Fruit fly (Drosophila melanogaster) whole organism, embryonic: ENCODE measurements around the gene zen2.
A peak's percentile ranks its signal among the peaks of the same experiment; 100 is the strongest.

Source experiments
- Abd-B ChIP-seq: fragments of 200-800 bp; sonication (Bioruptor generic); optimal IDR thresholded peaks from 2 replicates; lab custom pipeline; 2018; ENCODE audit warnings: missing biosample characterization, mild to moderate bottlenecking, missing genetic modification characterization, moderate library complexity
- B-H2 ChIP-seq: fragments of 200-800 bp; sonication (Bioruptor generic); optimal IDR thresholded peaks from 2 replicates; lab custom pipeline; 2018; ENCODE audit warnings: missing biosample characterization, mild to moderate bottlenecking, missing genetic modification characterization
- CG10267 ChIP-seq: fragments of 200-800 bp; sonication (Bioruptor generic); optimal IDR thresholded peaks from 2 replicates; lab custom pipeline; 2018; ENCODE audit warnings: missing biosample characterization, mild to moderate bottlenecking, missing genetic modification characterization, moderate library complexity
- CG10654 ChIP-seq: fragments of 200-800 bp; sonication (Bioruptor generic); optimal IDR thresholded peaks from 2 replicates; lab custom pipeline; 2016; ENCODE audit warnings: missing biosample characterization, missing genetic modification characterization
- CG10979 ChIP-seq: fragments of 200-800 bp; sonication (Bioruptor generic); optimal IDR thresholded peaks from 2 replicates; lab custom pipeline; 2018; ENCODE audit warnings: missing biosample characterization, mild to moderate bottlenecking, missing genetic modification characterization, moderate library complexity
- CG11085 ChIP-seq: fragments of 200-800 bp; sonication (Bioruptor generic); IDR thresholded peaks from 2 replicates; pipeline ENCODE4 v1.3.6; 2022; ENCODE audit warnings: missing biosample characterization, missing genetic modification characterization
- CG11398 ChIP-seq: fragments of 200-800 bp; sonication (Bioruptor generic); optimal IDR thresholded peaks from 2 replicates; lab custom pipeline; 2016; ENCODE audit warnings: missing biosample characterization, missing genetic modification characterization
- CG11723 ChIP-seq: fragments of 200-800 bp; sonication (Bioruptor generic); optimal IDR thresholded peaks from 2 replicates; lab custom pipeline; 2017; ENCODE audit warnings: missing biosample characterization, mild to moderate bottlenecking, missing genetic modification characterization
- CG12219 ChIP-seq: fragments of 200-800 bp; sonication (Bioruptor generic); optimal IDR thresholded peaks from 3 replicates; lab custom pipeline; 2018; ENCODE audit warnings: missing biosample characterization, mild to moderate bottlenecking, missing genetic modification characterization
- CG13123 ChIP-seq: fragments of 200-800 bp; sonication (Bioruptor generic); optimal IDR thresholded peaks from 2 replicates; lab custom pipeline; 2016; ENCODE audit warnings: missing biosample characterization, missing genetic modification characterization
- CG13287 ChIP-seq: fragments of 200-800 bp; sonication (Bioruptor generic); IDR thresholded peaks from 2 replicates; pipeline ENCODE4 v1.3.6; 2022; ENCODE audit warnings: missing biosample characterization, missing genetic modification characterization; ENCODE audit not compliant: partially characterized antibody
- CG1603 ChIP-seq: fragments of 200-800 bp; sonication (Bioruptor generic); optimal IDR thresholded peaks from 2 replicates; lab custom pipeline; 2019; ENCODE audit warnings: missing biosample characterization, mild to moderate bottlenecking, missing genetic modification characterization, moderate library complexity
- CG17328 ChIP-seq: fragments of 200-800 bp; sonication (Bioruptor generic); IDR thresholded peaks from 2 replicates; pipeline ENCODE4 v1.3.6; 2022; ENCODE audit warnings: missing biosample characterization, missing genetic modification characterization
- CG17912 ChIP-seq: fragments of 200-800 bp; sonication (Bioruptor generic); optimal IDR thresholded peaks from 2 replicates; lab custom pipeline; 2018; ENCODE audit warnings: missing biosample characterization, mild to moderate bottlenecking, missing genetic modification characterization
- CG30403 ChIP-seq: fragments of 200-800 bp; sonication (Bioruptor generic); optimal IDR thresholded peaks from 3 replicates; lab custom pipeline; 2016; ENCODE audit warnings: missing biosample characterization, missing genetic modification characterization
- CG42726 ChIP-seq: fragments of 200-800 bp; sonication (Bioruptor generic); IDR thresholded peaks from 2 replicates; pipeline ENCODE4 v1.3.6; 2022; ENCODE audit warnings: missing biosample characterization, missing genetic modification characterization; ENCODE audit not compliant: partially characterized antibody
- CG4730 ChIP-seq: fragments of 200-800 bp; sonication (Bioruptor generic); IDR thresholded peaks from 2 replicates; pipeline ENCODE4 v1.3.6; 2022; ENCODE audit warnings: missing biosample characterization, missing genetic modification characterization
- CG6654 ChIP-seq: fragments of 200-800 bp; sonication (Bioruptor generic); optimal IDR thresholded peaks from 2 replicates; lab custom pipeline; 2017; ENCODE audit warnings: missing biosample characterization, mild to moderate bottlenecking, missing genetic modification characterization
- CG6683 ChIP-seq: fragments of 200-800 bp; sonication (Bioruptor generic); optimal IDR thresholded peaks from 2 replicates; lab custom pipeline; 2017; ENCODE audit warnings: missing biosample characterization, mild to moderate bottlenecking, missing genetic modification characterization, missing genetic modification reagents
- CG8388 ChIP-seq: fragments of 200-800 bp; sonication (Bioruptor generic); optimal IDR thresholded peaks from 2 replicates; lab custom pipeline; 2019; ENCODE audit warnings: missing biosample characterization, mild to moderate bottlenecking, missing genetic modification characterization, moderate library complexity
- CG8478 ChIP-seq: fragments of >200 bp; optimal IDR thresholded peaks from 2 replicates; lab custom pipeline; 2018
- CG8765 ChIP-seq: fragments of 200-800 bp; sonication (Bioruptor generic); IDR thresholded peaks from 2 replicates; pipeline ENCODE4 v1.3.6; 2022; ENCODE audit warnings: missing biosample characterization, missing genetic modification characterization
- CG8924 ChIP-seq: fragments of 200-800 bp; optimal IDR thresholded peaks from 3 replicates; lab custom pipeline; 2019; ENCODE audit warnings: missing biosample characterization, mild to moderate bottlenecking, missing genetic modification characterization, moderate library complexity
- CHES-1-like ChIP-seq: fragments of 200-800 bp; sonication (Bioruptor generic); optimal IDR thresholded peaks from 2 replicates; lab custom pipeline; 2016; ENCODE audit warnings: missing biosample characterization, missing genetic modification characterization
- D19B ChIP-seq: fragments of 200-800 bp; sonication (Bioruptor generic); optimal IDR thresholded peaks from 2 replicates; lab custom pipeline; 2017; ENCODE audit warnings: missing biosample characterization, mild to moderate bottlenecking, missing genetic modification characterization
- Doc3 ChIP-seq: fragments of 200-800 bp; sonication (Bioruptor generic); IDR thresholded peaks from 3 replicates; pipeline ENCODE4 v1.3.6; 2022; ENCODE audit warnings: missing biosample characterization, missing genetic modification characterization; ENCODE audit not compliant: partially characterized antibody
- GATAe ChIP-seq: fragments of 200-800 bp; sonication (Bioruptor generic); conservative IDR thresholded peaks from 2 replicates; pipeline ENCODE4 v1.3.6; 2022; ENCODE audit warnings: missing biosample characterization, missing genetic modification characterization
- Gug ChIP-seq: fragments of 200-800 bp; sonication (Bioruptor generic); IDR thresholded peaks from 4 replicates; pipeline ENCODE4 v1.3.6; 2022; ENCODE audit warnings: missing biosample characterization, missing genetic modification characterization
- Hr51 ChIP-seq, 2 experiments: fragments of 200-800 bp; sonication (Bioruptor generic); optimal IDR thresholded peaks; 2 replicates in 1 of 2; 3 replicates in 1 of 2; lab custom pipeline; 2016 to 2018; ENCODE audit warnings: missing biosample characterization in 2 of 2, missing genetic modification characterization in 2 of 2, mild to moderate bottlenecking in 1 of 2, moderate library complexity in 1 of 2
- Hsf ChIP-seq: fragments of 200-800 bp; sonication (Bioruptor generic); optimal IDR thresholded peaks from 3 replicates; lab custom pipeline; 2016; ENCODE audit warnings: missing biosample characterization, missing genetic modification characterization
- Kr ChIP-seq: fragments of 200-800 bp; sonication (Bioruptor generic); optimal IDR thresholded peaks from 2 replicates; lab custom pipeline; 2017; ENCODE audit warnings: missing biosample characterization, mild to moderate bottlenecking, missing genetic modification characterization
- Ssrp ChIP-seq: fragments of 200-800 bp; sonication (Bioruptor generic); optimal IDR thresholded peaks from 2 replicates; lab custom pipeline; 2018; ENCODE audit warnings: missing biosample characterization, mild to moderate bottlenecking, missing genetic modification characterization, moderate library complexity
- Xbp1 ChIP-seq: fragments of 200-800 bp; sonication (Bioruptor generic); optimal IDR thresholded peaks from 3 replicates; lab custom pipeline; 2016; ENCODE audit warnings: missing biosample characterization, mild to moderate bottlenecking, missing genetic modification characterization
- Xrp1 ChIP-seq: fragments of 200-800 bp; sonication (Bioruptor generic); IDR thresholded peaks from 2 replicates; pipeline ENCODE4 v1.3.6; 2022; ENCODE audit warnings: missing biosample characterization, missing genetic modification characterization
- cad ChIP-seq: fragments of >200 bp; optimal IDR thresholded peaks from 2 replicates; lab custom pipeline; 2017; ENCODE audit warnings: missing biosample characterization, missing genetic modification characterization
- cato ChIP-seq: fragments of 200-800 bp; sonication (Bioruptor generic); optimal IDR thresholded peaks from 2 replicates; lab custom pipeline; 2016; ENCODE audit warnings: missing biosample characterization, missing genetic modification characterization, borderline replicate concordance
- chif ChIP-seq, 2 experiments: fragments of 200-800 bp; sonication (Bioruptor generic); optimal IDR thresholded peaks; 3 replicates each; lab custom pipeline; 2016; ENCODE audit warnings: missing biosample characterization in 2 of 2, missing genetic modification characterization in 2 of 2
- dmrt99B ChIP-seq: fragments of 200-800 bp; sonication (Bioruptor generic); optimal IDR thresholded peaks from 2 replicates; lab custom pipeline; 2018; ENCODE audit warnings: missing biosample characterization, mild to moderate bottlenecking, missing genetic modification characterization, moderate library complexity
- dysf ChIP-seq: fragments of 200-800 bp; sonication (Bioruptor generic); IDR thresholded peaks from 3 replicates; pipeline ENCODE4 v1.3.6; 2022; ENCODE audit warnings: missing biosample characterization, missing genetic modification characterization
- ind ChIP-seq: fragments of 200-800 bp; sonication (Bioruptor generic); optimal IDR thresholded peaks from 3 replicates; lab custom pipeline; 2016; ENCODE audit warnings: missing biosample characterization, missing genetic modification characterization
- insv ChIP-seq, 2 experiments: fragments of 200-800 bp; sonication (Bioruptor generic); optimal IDR thresholded peaks; 3 replicates each; lab custom pipeline; 2016 to 2018; ENCODE audit warnings: missing biosample characterization in 2 of 2, missing genetic modification characterization in 2 of 2
- lab ChIP-seq: fragments of 200-800 bp; sonication (Bioruptor generic); optimal IDR thresholded peaks from 3 replicates; lab custom pipeline; 2017; ENCODE audit warnings: missing biosample characterization, missing genetic modification characterization, mild to moderate bottlenecking, moderate library complexity, missing genetic modification reagents
- mam ChIP-seq: fragments of 200-800 bp; sonication (Bioruptor generic); optimal IDR thresholded peaks from 3 replicates; lab custom pipeline; 2016; ENCODE audit warnings: missing biosample characterization, missing genetic modification characterization
- nmo ChIP-seq: fragments of 200-800 bp; sonication (Bioruptor generic); optimal IDR thresholded peaks from 2 replicates; lab custom pipeline; 2018; ENCODE audit warnings: missing biosample characterization, mild to moderate bottlenecking, missing genetic modification characterization, moderate library complexity
- scrt ChIP-seq: fragments of 200-800 bp; sonication (Bioruptor generic); optimal IDR thresholded peaks from 2 replicates; lab custom pipeline; 2018; ENCODE audit warnings: missing biosample characterization, mild to moderate bottlenecking, missing genetic modification characterization, moderate library complexity
- slbo ChIP-seq: fragments of 200-800 bp; sonication (Bioruptor generic); IDR thresholded peaks from 2 replicates; pipeline ENCODE4 v1.3.6; 2022; ENCODE audit warnings: missing biosample characterization, missing genetic modification characterization
- sr ChIP-seq: fragments of 200-800 bp; sonication (Bioruptor generic); IDR thresholded peaks from 3 replicates; pipeline ENCODE4 v1.3.6; 2022; ENCODE audit warnings: missing biosample characterization, missing genetic modification characterization
- trem ChIP-seq: fragments of 200-800 bp; optimal IDR thresholded peaks from 3 replicates; lab custom pipeline; 2019; ENCODE audit warnings: missing biosample characterization, mild to moderate bottlenecking, missing genetic modification characterization, moderate library complexity

The zen2 gene

DNA sequence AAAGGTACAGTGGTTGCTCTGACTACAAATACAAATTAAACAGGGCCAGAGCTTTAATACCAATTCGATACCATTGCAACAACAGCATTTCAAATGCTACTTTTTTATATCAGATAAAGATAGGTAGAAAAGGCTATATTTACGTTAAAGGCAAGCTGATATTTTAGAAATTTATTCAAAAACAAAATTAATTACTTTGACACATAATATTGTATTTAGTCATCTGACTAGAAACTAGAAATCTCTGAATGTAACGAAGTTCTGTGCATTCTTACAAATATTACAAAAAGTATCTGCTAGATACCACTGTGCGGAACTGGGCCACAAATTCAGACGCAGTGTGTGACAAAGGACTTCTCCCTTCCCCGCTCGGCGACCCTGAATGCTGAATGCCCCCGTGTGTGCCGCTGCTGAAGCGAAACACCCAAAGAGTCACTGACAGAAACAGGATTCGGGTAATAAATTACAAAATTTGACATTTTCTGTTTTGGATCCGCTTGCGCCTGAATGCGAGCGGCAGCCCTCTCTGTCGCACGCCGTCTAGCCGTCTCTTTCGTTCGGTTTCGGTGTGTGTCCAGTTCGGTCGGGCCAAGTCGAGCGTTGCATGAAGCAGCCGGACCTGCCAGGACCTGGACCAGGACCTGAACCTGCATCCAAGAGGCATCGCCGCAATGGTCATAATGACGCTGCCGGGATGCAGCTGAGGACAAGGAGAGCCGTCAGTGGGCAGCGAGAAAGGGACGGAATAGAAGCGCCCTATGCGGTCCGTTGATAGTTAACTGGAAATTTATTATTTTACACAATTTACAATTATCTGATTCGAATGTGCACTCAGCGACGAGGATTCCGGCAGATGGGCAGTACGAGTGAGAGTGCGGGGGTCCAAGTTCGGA, 17.1 kb upstream of the zen2 start (continued):
- TF ChIP-seq Hr51 (GFP tag; optimal IDR thresholded peaks at IDR 0.05; lab: Kevin White, UChicago): peak in 1 of 2 experiments; percentile 51
- TF ChIP-seq Xbp1 (GFP tag; lab: Kevin White, UChicago): peak; percentile 30
- peak; percentile 56 for TF ChIP-seq dmrt99B (tag; lab: Kevin White, UChicago)
- TF ChIP-seq cato (GFP tag; lab: Kevin White, UChicago): peak; percentile 14
- no peak for TF ChIP-seq B-H2
- TF ChIP-seq sr (GFP tag; lab: Robert Waterston, UW): no peak
- peak in 1 of 2 experiments; percentile 48 for TF ChIP-seq chif (GFP tag; optimal IDR thresholded peaks at IDR 0.05; lab: Kevin White, UChicago)
- peak; percentile 16 for TF ChIP-seq mam (GFP tag; lab: Kevin White, UChicago)
- TF ChIP-seq Doc3 (GFP tag; lab: Robert Waterston, UW): no peak
- no peak for TF ChIP-seq CG1603 (tag; lab: Kevin White, UChicago)
- TF ChIP-seq CG8478 (lab: Kevin White, UChicago): no peak
- TF ChIP-seq insv (GFP tag; optimal IDR thresholded peaks at IDR 0.05; lab: Kevin White, UChicago): peak in 1 of 2 experiments; percentile 86
- peak; percentile 14 for TF ChIP-seq Hsf (GFP tag; lab: Kevin White, UChicago)
- TF ChIP-seq ind (GFP tag; lab: Kevin White, UChicago): peak; percentile 16
- peak; percentile 39; the same call in 1 of the 2 replicates for TF ChIP-seq Xrp1 (GFP tag; lab: Robert Waterston, UW)
- TF ChIP-seq nmo (GFP tag; lab: Kevin White, UChicago): peak; percentile 46
- peak; percentile 21 for TF ChIP-seq CG6683
- peak; percentile 51 for TF ChIP-seq CG8924 (tag; lab: Kevin White, UChicago)
- peak; percentile 54 for TF ChIP-seq lab (GFP tag; lab: Kevin White, UChicago)
- TF ChIP-seq GATAe (GFP tag; lab: Robert Waterston, UW): no peak
- no peak for TF ChIP-seq CG17912 (GFP tag; lab: Kevin White, UChicago)
- TF ChIP-seq scrt (GFP tag; lab: Kevin White, UChicago): peak; percentile 11
- no peak for TF ChIP-seq CG11723 (GFP tag; lab: Kevin White, UChicago)
- no peak for TF ChIP-seq CG11398 (GFP tag; lab: Kevin White, UChicago)
- peak; percentile 1 for TF ChIP-seq CG6654 (GFP tag; lab: Kevin White, UChicago)
- no peak for TF ChIP-seq CG13123 (GFP tag; lab: Kevin White, UChicago)
- peak; percentile 46 for TF ChIP-seq CG30403 (GFP tag; lab: Kevin White, UChicago)
- TF ChIP-seq CG4730: no peak
- TF ChIP-seq trem (tag; lab: Kevin White, UChicago): peak; percentile 13
- no peak for TF ChIP-seq D19B (GFP tag; lab: Kevin White, UChicago)
- TF ChIP-seq Ssrp (tag; lab: Kevin White, UChicago): peak; percentile 9
- TF ChIP-seq CHES-1-like (GFP tag; lab: Kevin White, UChicago): peak; percentile 22
- TF ChIP-seq Kr: peak; percentile 82
- TF ChIP-seq slbo (GFP tag; lab: Robert Waterston, UW): 0 out of 2 replicates have a peak, but pooled peaks have one; percentile 2
- 0 out of 2 replicates have a peak, but pooled peaks have one; percentile 36 for TF ChIP-seq CG8765 (GFP tag; lab: Robert Waterston, UW)
- peak; percentile 85 for TF ChIP-seq cad
- peak; percentile 64 for TF ChIP-seq CG10979 (tag; lab: Kevin White, UChicago)
- no peak for TF ChIP-seq CG13287 (GFP tag; lab: Robert Waterston, UW)
- 0 out of 2 replicates have a peak, but pooled peaks have one; percentile 4 for TF ChIP-seq CG42726 (GFP tag; lab: Robert Waterston, UW)
- peak; percentile 18 for TF ChIP-seq CG12219 (GFP tag; lab: Kevin White, UChicago)
- TF ChIP-seq CG8388 (GFP tag; lab: Kevin White, UChicago): peak; percentile 98
- peak; percentile 61 for TF ChIP-seq CG10267
- TF ChIP-seq CG11085 (GFP tag; lab: Robert Waterston, UW): no peak
- TF ChIP-seq Abd-B (GFP tag; lab: Kevin White, UChicago): peak; percentile 29
- TF ChIP-seq CG10654 (GFP tag; lab: Kevin White, UChicago): no peak
- 0 out of 4 replicates have a peak, but pooled peaks have one; percentile 21 for TF ChIP-seq Gug (GFP tag; lab: Robert Waterston, UW)
- TF ChIP-seq CG17328: no peak
- 0 out of 3 replicates have a peak, but pooled peaks have one; percentile 35 for TF ChIP-seq dysf (GFP tag; lab: Robert Waterston, UW)
